Worm (Caenorhabditis elegans) whole organism, late embryonic: ENCODE measurements around the gene srx-31.

Experiments
- ama-1 ChIP-seq: fragments of 150-350 bp; optimal IDR thresholded peaks from 2 replicates; lab custom pipeline; 2014
- elt-2 ChIP-seq: sonication (generic microtip); optimal IDR thresholded peaks from 2 replicates; lab custom pipeline; 2016; ENCODE audit warnings: missing genetic modification reagents, missing genetic modification characterization, missing compliant biosample characterization
- fax-1 ChIP-seq: sonication (generic microtip); optimal IDR thresholded peaks from 2 replicates; lab custom pipeline; 2016; ENCODE audit warnings: missing genotype, missing genetic modification characterization, missing compliant biosample characterization
- lin-11 ChIP-seq: fragments of 200-800 bp; sonication (Bioruptor generic); optimal IDR thresholded peaks from 2 replicates; lab custom pipeline; 2018; ENCODE audit warnings: mild to moderate bottlenecking, missing genetic modification characterization, missing compliant biosample characterization
- pag-3 ChIP-seq: sonication (generic microtip); optimal IDR thresholded peaks from 2 replicates; lab custom pipeline; 2016; ENCODE audit warnings: missing compliant biosample characterization, missing genetic modification characterization, borderline replicate concordance
- pros-1 ChIP-seq: fragments of 150-350 bp; optimal IDR thresholded peaks from 2 replicates; lab custom pipeline; 2014; ENCODE audit warnings: missing biosample characterization, missing genetic modification reagents, missing genetic modification characterization
- tbx-2 ChIP-seq: sonication (generic microtip); optimal IDR thresholded peaks from 2 replicates; lab custom pipeline; 2016; ENCODE audit warnings: missing genetic modification characterization, missing compliant biosample characterization
- ttx-3 ChIP-seq: sonication (generic microtip); optimal IDR thresholded peaks from 2 replicates; lab custom pipeline; 2016; ENCODE audit warnings: missing genetic modification reagents, missing genetic modification characterization, missing compliant biosample characterization
- unc-3 ChIP-seq, 2 experiments: fragments of 200-800 bp in 1 of 2; sonication (Bioruptor generic) in 1 of 2; sonication (generic microtip) in 1 of 2; conservative IDR thresholded peaks in 1 of 2; optimal IDR thresholded peaks in 1 of 2; 2 replicates each; pipeline versions ENCODE4 v1.3.6 to Lab custom; 2016 to 2022; ENCODE audit warnings: missing compliant biosample characterization in 2 of 2, missing genetic modification characterization in 2 of 2, missing genetic modification reagents in 1 of 2
- unc-86 ChIP-seq: sonication (generic microtip); optimal IDR thresholded peaks from 2 replicates; lab custom pipeline; 2016; ENCODE audit warnings: missing genetic modification characterization, missing compliant biosample characterization

DNA sequence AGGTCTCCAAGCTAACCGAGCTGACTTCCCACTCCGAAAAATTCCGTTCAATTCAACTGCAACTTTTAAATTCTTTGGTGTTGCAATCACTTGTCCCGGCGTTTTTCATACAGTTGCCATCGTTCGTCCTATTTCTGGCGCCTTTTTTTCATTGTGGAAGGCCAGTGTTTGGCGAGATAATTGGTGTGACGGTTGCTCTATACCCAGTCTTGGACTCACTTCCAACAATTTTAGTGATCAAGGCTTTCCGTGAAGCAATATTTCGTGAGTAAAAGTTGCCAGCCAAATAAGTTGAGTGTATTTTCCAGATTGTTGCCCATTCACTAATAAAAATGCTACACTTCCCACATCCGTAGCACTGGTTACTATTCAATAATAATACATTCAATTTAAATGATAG is 50.6 kb downstream of the srx-31 start:
- TF ChIP-seq ama-1 (lab: Kevin White, UChicago) (no peak), elt-2 (tag; lab: Kevin White, UChicago) (no peak), pros-1 (no peak), fax-1 (tag; lab: Kevin White, UChicago) (no peak), tbx-2 (tag; lab: Kevin White, UChicago) (no peak), unc-3 (GFP tag; conservative IDR thresholded peaks at IDR 0.05; lab: Robert Waterston, UW) (no peak), unc-3 (tag; optimal IDR thresholded peaks at IDR 0.05; lab: Kevin White, UChicago) (no peak), pag-3 (tag; lab: Kevin White, UChicago) (no peak), unc-86 (tag; lab: Kevin White, UChicago) (no peak), lin-11 (no peak), ttx-3 (no peak)
